Worm (Caenorhabditis elegans): ENCODE results near the gene his-69.

The his-69 gene

ce11 chrIII:4013061-4013460 is 45.5 kb downstream of the his-69 start:
- TF ChIP-seq aly-2 (tag; optimal IDR thresholded peaks at IDR 0.05) (no peak), ceh-28 (tag; optimal IDR thresholded peaks at IDR 0.05) (no peak), unc-39 (tag; optimal IDR thresholded peaks at IDR 0.05) (no peak), nhr-76 (tag; optimal IDR thresholded peaks at IDR 0.05) (no peak), skn-1 (tag; optimal IDR thresholded peaks at IDR 0.05) (no peak), elt-3 (tag; optimal IDR thresholded peaks at IDR 0.05) (no peak), hmg-11 (tag; optimal IDR thresholded peaks at IDR 0.05) (no peak), ceh-82 (tag; optimal IDR thresholded peaks at IDR 0.05) (no peak), nhr-43 (tag; optimal IDR thresholded peaks at IDR 0.05; ENCODE audit: poor library complexity, severe bottlenecking) (no peak), nhr-23 (tag; optimal IDR thresholded peaks at IDR 0.05) (no peak)

- no peak for TF ChIP-seq ceh-9 (tag; optimal IDR thresholded peaks at IDR 0.05)
- no peak for TF ChIP-seq hmg-11 (tag; optimal IDR thresholded peaks at IDR 0.05)
- TF ChIP-seq elt-3 (tag; optimal IDR thresholded peaks at IDR 0.05): no peak
Measured at ce11 chrIII:4012036-4012435, 46.5 kb downstream of the his-69 start, which contains the start of gene C36E8.4. Gene C36E8.4 (plus strand): TSS chrIII:4012336.

- TF ChIP-seq elt-2 (tag; optimal IDR thresholded peaks at IDR 0.05) (peak; percentile 46), nhr-76 (tag; optimal IDR thresholded peaks at IDR 0.05) (no peak), pqm-1 (tag; optimal IDR thresholded peaks at IDR 0.05) (peak; percentile 27)
Measured at ce11 chrIII:4010987-4011386, 47.6 kb downstream of the his-69 start.

ce11 chrIII:4010168-4010567 is 48.4 kb downstream of the his-69 start:
- peak; percentile 67 for TF ChIP-seq lin-39 (tag; optimal IDR thresholded peaks at IDR 0.05)
- no peak for TF ChIP-seq ama-1 (optimal IDR thresholded peaks at IDR 0.05)
- no peak for TF ChIP-seq nhr-237 (tag; optimal IDR thresholded peaks at IDR 0.05)
- no peak for TF ChIP-seq ztf-4 (tag; optimal IDR thresholded peaks at IDR 0.05)
- TF ChIP-seq nfya-1 (tag; optimal IDR thresholded peaks at IDR 0.05; ENCODE audit: insufficient read depth): peak; percentile 17
- peak; percentile 22 for TF ChIP-seq nhr-25 (tag; optimal IDR thresholded peaks at IDR 0.05)
- TF ChIP-seq nhr-23 (tag; optimal IDR thresholded peaks at IDR 0.05): no peak
- no peak for TF ChIP-seq aly-2 (tag; optimal IDR thresholded peaks at IDR 0.05)
- TF ChIP-seq lsy-12 (tag; optimal IDR thresholded peaks at IDR 0.05): no peak
- TF ChIP-seq daf-12 (tag; optimal IDR thresholded peaks at IDR 0.05): no peak
- TF ChIP-seq zag-1 (tag; optimal IDR thresholded peaks at IDR 0.05): no peak
- no peak for TF ChIP-seq mml-1 (tag; optimal IDR thresholded peaks at IDR 0.05)
- peak; percentile 64 for TF ChIP-seq hmg-11 (tag; optimal IDR thresholded peaks at IDR 0.05)
- TF ChIP-seq sea-2 (GFP tag; optimal IDR thresholded peaks at IDR 0.05): no peak

- TF ChIP-seq pha-4 (tag; optimal IDR thresholded peaks at IDR 0.05) (no peak), nfya-1 (tag; optimal IDR thresholded peaks at IDR 0.05; ENCODE audit: insufficient read depth) (peak; percentile 86)
Measured at ce11 chrIII:4009181-4009580, 49.4 kb downstream of the his-69 start.

Measured in whole organism, L3 larva.